Fruit fly (Drosophila melanogaster) whole organism, embryonic: ENCODE measurements around the gene Cyp12a5.

ENCODE experiments used
- B-H2 ChIP-seq: fragments of 200-800 bp; sonication (Bioruptor generic); optimal IDR thresholded peaks from 2 replicates; lab custom pipeline; 2018; ENCODE audit warnings: missing biosample characterization, mild to moderate bottlenecking, missing genetic modification characterization
- BEAF-32 ChIP-seq: fragments of 200-800 bp; sonication (Bioruptor generic); optimal IDR thresholded peaks from 3 replicates; lab custom pipeline; 2017; ENCODE audit warnings: missing biosample characterization, missing genetic modification characterization, mild to moderate bottlenecking, moderate library complexity, missing genetic modification reagents
- CG10147 ChIP-seq: fragments of 200-800 bp; sonication (Bioruptor generic); optimal IDR thresholded peaks from 2 replicates; lab custom pipeline; 2019; ENCODE audit warnings: missing biosample characterization, mild to moderate bottlenecking, missing genetic modification characterization, moderate library complexity
- CG10209 ChIP-seq: fragments of 200-800 bp; sonication (Bioruptor generic); optimal IDR thresholded peaks from 3 replicates; lab custom pipeline; 2017; ENCODE audit warnings: missing biosample characterization, mild to moderate bottlenecking, missing genetic modification characterization, missing genetic modification reagents
- CG10959 ChIP-seq: fragments of 200-800 bp; sonication (Bioruptor generic); IDR thresholded peaks from 2 replicates; pipeline ENCODE4 v1.3.6; 2022; ENCODE audit warnings: missing biosample characterization, missing genetic modification characterization
- CG12071 ChIP-seq: fragments of 200-800 bp; sonication (Bioruptor generic); optimal IDR thresholded peaks from 3 replicates; lab custom pipeline; 2018; ENCODE audit warnings: missing biosample characterization, mild to moderate bottlenecking, missing genetic modification characterization
- CG13287 ChIP-seq: fragments of 200-800 bp; sonication (Bioruptor generic); IDR thresholded peaks from 2 replicates; pipeline ENCODE4 v1.3.6; 2022; ENCODE audit warnings: missing biosample characterization, missing genetic modification characterization; ENCODE audit not compliant: partially characterized antibody
- CG14014 ChIP-seq: fragments of 200-800 bp; sonication (Bioruptor generic); IDR thresholded peaks from 2 replicates; pipeline ENCODE4 v1.3.6; 2022; ENCODE audit warnings: missing biosample characterization, missing genetic modification characterization
- CG17568 ChIP-seq: fragments of 200-800 bp; sonication (Bioruptor generic); optimal IDR thresholded peaks from 2 replicates; lab custom pipeline; 2018; ENCODE audit warnings: missing biosample characterization, mild to moderate bottlenecking, missing genetic modification characterization, moderate library complexity
- CG18262 ChIP-seq: fragments of 200-800 bp; optimal IDR thresholded peaks from 3 replicates; lab custom pipeline; 2019; ENCODE audit warnings: missing biosample characterization, mild to moderate bottlenecking, missing genetic modification characterization, moderate library complexity
- CG18764 ChIP-seq: fragments of 200-800 bp; sonication (Bioruptor generic); optimal IDR thresholded peaks from 3 replicates; lab custom pipeline; 2016; ENCODE audit warnings: missing biosample characterization, missing genetic modification characterization
- CG34224 ChIP-seq: fragments of 200-800 bp; sonication (Bioruptor generic); IDR thresholded peaks from 3 replicates; pipeline ENCODE4 v1.3.6; 2022; ENCODE audit warnings: missing biosample characterization, missing genetic modification characterization; ENCODE audit not compliant: partially characterized antibody
- CG5953 ChIP-seq: fragments of 200-800 bp; sonication (Bioruptor generic); IDR thresholded peaks from 2 replicates; pipeline ENCODE4 v1.3.6; 2022; ENCODE audit warnings: missing biosample characterization, missing genetic modification characterization
- CG6683 ChIP-seq: fragments of 200-800 bp; sonication (Bioruptor generic); optimal IDR thresholded peaks from 2 replicates; lab custom pipeline; 2017; ENCODE audit warnings: missing biosample characterization, mild to moderate bottlenecking, missing genetic modification characterization, missing genetic modification reagents
- CG7271 ChIP-seq: fragments of 200-800 bp; sonication (Bioruptor generic); optimal IDR thresholded peaks from 2 replicates; lab custom pipeline; 2018; ENCODE audit warnings: missing biosample characterization, mild to moderate bottlenecking, missing genetic modification characterization, moderate library complexity
- D19B ChIP-seq: fragments of 200-800 bp; sonication (Bioruptor generic); optimal IDR thresholded peaks from 2 replicates; lab custom pipeline; 2017; ENCODE audit warnings: missing biosample characterization, mild to moderate bottlenecking, missing genetic modification characterization
- Dp ChIP-seq: fragments of 200-800 bp; sonication (Bioruptor generic); optimal IDR thresholded peaks from 2 replicates; lab custom pipeline; 2018; ENCODE audit warnings: missing biosample characterization, mild to moderate bottlenecking, missing genetic modification characterization, moderate library complexity
- Hmr ChIP-seq: fragments of 200-800 bp; sonication (Bioruptor generic); optimal IDR thresholded peaks from 3 replicates; lab custom pipeline; 2017; ENCODE audit warnings: mild to moderate bottlenecking, missing biosample characterization, missing genetic modification reagents, missing genetic modification characterization
- Lim3 ChIP-seq: fragments of 200-800 bp; sonication (Bioruptor generic); IDR thresholded peaks from 2 replicates; pipeline ENCODE4 v1.3.6; 2022; ENCODE audit warnings: missing biosample characterization, missing genetic modification characterization
- Myb ChIP-seq: fragments of 200-800 bp; sonication (Bioruptor generic); optimal IDR thresholded peaks from 2 replicates; lab custom pipeline; 2016; ENCODE audit warnings: missing biosample characterization, missing genetic modification characterization
- Neu2 ChIP-seq: fragments of 200-800 bp; sonication (Bioruptor generic); optimal IDR thresholded peaks from 3 replicates; lab custom pipeline; 2016; ENCODE audit warnings: missing biosample characterization, missing genetic modification characterization, borderline replicate concordance
- Nf-YB ChIP-seq: fragments of 200-800 bp; sonication (Bioruptor generic); optimal IDR thresholded peaks from 3 replicates; lab custom pipeline; 2019; ENCODE audit warnings: missing biosample characterization, mild to moderate bottlenecking, missing genetic modification characterization, moderate library complexity
- Scr ChIP-seq: fragments of 200-800 bp; sonication (Bioruptor generic); IDR thresholded peaks from 2 replicates; pipeline ENCODE4 v1.3.6; 2022; ENCODE audit warnings: missing biosample characterization, missing genetic modification characterization; ENCODE audit not compliant: partially characterized antibody
- Spps ChIP-seq: fragments of 200-800 bp; sonication (Bioruptor generic); optimal IDR thresholded peaks from 2 replicates; lab custom pipeline; 2018; ENCODE audit warnings: missing biosample characterization, mild to moderate bottlenecking, missing genetic modification characterization
- Sry-δ ChIP-seq: fragments of 200-800 bp; sonication (Bioruptor generic); optimal IDR thresholded peaks from 2 replicates; lab custom pipeline; 2016; ENCODE audit warnings: missing biosample characterization, missing genetic modification characterization
- Xbp1 ChIP-seq: fragments of 200-800 bp; sonication (Bioruptor generic); optimal IDR thresholded peaks from 3 replicates; lab custom pipeline; 2016; ENCODE audit warnings: missing biosample characterization, mild to moderate bottlenecking, missing genetic modification characterization
- Xrp1 ChIP-seq: fragments of 200-800 bp; sonication (Bioruptor generic); IDR thresholded peaks from 2 replicates; pipeline ENCODE4 v1.3.6; 2022; ENCODE audit warnings: missing biosample characterization, missing genetic modification characterization
- aop ChIP-seq: fragments of 200-800 bp; sonication (Bioruptor generic); IDR thresholded peaks from 2 replicates; pipeline ENCODE4 v1.3.6; 2022; ENCODE audit warnings: missing biosample characterization, missing genetic modification characterization
- bowl ChIP-seq: fragments of 200-800 bp; sonication (Bioruptor generic); IDR thresholded peaks from 2 replicates; pipeline ENCODE4 v1.3.6; 2022; ENCODE audit warnings: missing biosample characterization, missing genetic modification characterization
- crol ChIP-seq: fragments of 200-800 bp; sonication (Bioruptor generic); IDR thresholded peaks from 2 replicates; pipeline ENCODE4 v1.3.6; 2022; ENCODE audit warnings: missing biosample characterization, missing genetic modification characterization
- dysf ChIP-seq: fragments of 200-800 bp; sonication (Bioruptor generic); IDR thresholded peaks from 3 replicates; pipeline ENCODE4 v1.3.6; 2022; ENCODE audit warnings: missing biosample characterization, missing genetic modification characterization
- grau ChIP-seq: fragments of 200-800 bp; optimal IDR thresholded peaks from 3 replicates; lab custom pipeline; 2019; ENCODE audit warnings: missing biosample characterization, mild to moderate bottlenecking, missing genetic modification characterization, moderate library complexity
- jing ChIP-seq: fragments of 200-800 bp; sonication (Bioruptor generic); optimal IDR thresholded peaks from 2 replicates; lab custom pipeline; 2018; ENCODE audit warnings: missing biosample characterization, mild to moderate bottlenecking, missing genetic modification characterization
- klu ChIP-seq: fragments of 200-800 bp; sonication (Bioruptor generic); IDR thresholded peaks from 2 replicates; pipeline ENCODE4 v1.3.6; 2022; ENCODE audit warnings: missing biosample characterization, missing genetic modification characterization
- luna ChIP-seq: fragments of 200-800 bp; sonication (Bioruptor generic); optimal IDR thresholded peaks from 2 replicates; lab custom pipeline; 2016; ENCODE audit warnings: missing biosample characterization, missing genetic modification characterization
- mirr ChIP-seq: fragments of 200-800 bp; sonication (Bioruptor generic); optimal IDR thresholded peaks from 3 replicates; lab custom pipeline; 2018; ENCODE audit warnings: missing biosample characterization, mild to moderate bottlenecking, missing genetic modification characterization
- nom ChIP-seq: fragments of 200-800 bp; sonication (Bioruptor generic); optimal IDR thresholded peaks from 2 replicates; lab custom pipeline; 2017; ENCODE audit warnings: missing biosample characterization, missing genetic modification characterization, mild to moderate bottlenecking, moderate library complexity, missing genetic modification reagents
- pita ChIP-seq: fragments of 200-800 bp; sonication (Bioruptor generic); optimal IDR thresholded peaks from 2 replicates; lab custom pipeline; 2017; ENCODE audit warnings: missing biosample characterization, mild to moderate bottlenecking, missing genetic modification characterization
- ranshi ChIP-seq: fragments of 200-800 bp; sonication (Bioruptor generic); IDR thresholded peaks from 2 replicates; pipeline ENCODE4 v1.3.6; 2022; ENCODE audit warnings: missing biosample characterization, missing genetic modification characterization
- row ChIP-seq: fragments of 200-800 bp; sonication (Bioruptor generic); IDR thresholded peaks from 3 replicates; pipeline ENCODE4 v1.3.6; 2022; ENCODE audit warnings: missing biosample characterization, missing genetic modification characterization
- sim ChIP-seq: fragments of 200-800 bp; sonication (Bioruptor generic); IDR thresholded peaks from 2 replicates; pipeline ENCODE4 v1.3.6; 2022; ENCODE audit warnings: missing biosample characterization, missing genetic modification characterization
- slbo ChIP-seq: fragments of 200-800 bp; sonication (Bioruptor generic); IDR thresholded peaks from 2 replicates; pipeline ENCODE4 v1.3.6; 2022; ENCODE audit warnings: missing biosample characterization, missing genetic modification characterization
- sob ChIP-seq: fragments of 200-800 bp; sonication (Bioruptor generic); IDR thresholded peaks from 2 replicates; pipeline ENCODE4 v1.3.6; 2022; ENCODE audit warnings: missing biosample characterization, missing genetic modification characterization
- sqz ChIP-seq: fragments of 200-800 bp; sonication (Bioruptor generic); optimal IDR thresholded peaks from 3 replicates; lab custom pipeline; 2018; ENCODE audit warnings: missing biosample characterization, mild to moderate bottlenecking, missing genetic modification characterization
- stwl ChIP-seq: fragments of 200-800 bp; sonication (Bioruptor generic); optimal IDR thresholded peaks from 3 replicates; lab custom pipeline; 2018; ENCODE audit warnings: missing biosample characterization, mild to moderate bottlenecking, missing genetic modification characterization, moderate library complexity
- tgo ChIP-seq: fragments of 200-800 bp; sonication (Bioruptor generic); IDR thresholded peaks from 3 replicates; pipeline ENCODE4 v1.3.6; 2022; ENCODE audit warnings: missing biosample characterization, missing genetic modification characterization
- tna ChIP-seq: fragments of 200-800 bp; sonication (Bioruptor generic); IDR thresholded peaks from 2 replicates; pipeline ENCODE4 v1.3.6; 2022; ENCODE audit warnings: missing biosample characterization, missing genetic modification characterization; ENCODE audit not compliant: partially characterized antibody
- wor ChIP-seq: fragments of 200-800 bp; sonication (Bioruptor generic); IDR thresholded peaks from 2 replicates; pipeline ENCODE4 v1.3.6; 2022; ENCODE audit warnings: missing biosample characterization, missing genetic modification characterization
- zfh1 ChIP-seq: fragments of 200-800 bp; sonication (Bioruptor generic); IDR thresholded peaks from 3 replicates; pipeline ENCODE4 v1.3.6; 2022; ENCODE audit warnings: missing biosample characterization, missing genetic modification characterization

The Cyp12a5 gene

DNA sequence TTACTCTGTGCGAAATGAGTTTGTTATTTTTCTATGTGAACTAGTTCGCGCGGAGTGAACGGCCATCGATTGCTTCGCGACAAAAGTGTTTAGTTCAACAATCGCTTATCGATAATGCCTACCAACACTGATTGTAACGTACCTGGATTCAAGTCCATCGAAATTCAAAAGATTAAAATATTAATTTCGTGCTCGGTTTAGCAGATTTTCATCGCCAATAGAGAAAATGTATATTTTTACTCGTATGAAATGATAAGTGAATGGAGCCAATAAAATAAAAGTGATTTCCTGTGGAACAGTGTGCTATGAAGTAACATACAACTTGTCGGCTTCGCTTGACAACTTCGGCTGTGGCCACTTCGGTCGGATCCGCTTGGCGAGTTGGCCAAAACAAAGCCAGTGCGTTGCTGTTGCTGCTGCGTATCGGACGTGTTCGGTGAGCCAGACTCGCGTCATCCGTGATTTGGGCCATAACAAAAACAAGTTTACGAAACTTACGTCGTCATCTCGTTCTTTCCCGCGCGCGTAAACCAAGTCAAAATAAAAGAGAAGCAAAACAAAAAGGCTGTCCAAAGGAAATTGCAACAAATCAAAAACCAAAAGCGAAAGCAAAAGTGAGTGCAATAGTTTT is 47.9 kb downstream of the Cyp12a5 start, which contains the start of the genes CG5555 and myd (continued):
- TF ChIP-seq mirr (GFP tag; lab: Kevin White, UChicago) (peak; percentile 21), sim (no peak), jing (GFP tag; lab: Kevin White, UChicago) (no peak), Myb (GFP tag; lab: Kevin White, UChicago) (peak; percentile 90), bowl (GFP tag; lab: Robert Waterston, UW) (peak; percentile 19; the same call in 1 of the 2 replicates), ranshi (peak; percentile 30; the same call in 1 of the 2 replicates), dysf (GFP tag; lab: Robert Waterston, UW) (peak; percentile 48; the same call in 2 of the 3 replicates), CG18262 (peak; percentile 11), klu (GFP tag; lab: Robert Waterston, UW) (peak; percentile 34; the same call in 1 of the 2 replicates), Xrp1 (GFP tag; lab: Robert Waterston, UW) (peak; percentile 27; the same call in 1 of the 2 replicates), B-H2 (GFP tag; lab: Kevin White, UChicago) (peak; percentile 59), CG10209 (peak; percentile 8), Scr (GFP tag; lab: Robert Waterston, UW) (peak; percentile 77), CG13287 (GFP tag; lab: Robert Waterston, UW) (peak; percentile 86), Dp (GFP tag; lab: Kevin White, UChicago) (peak; percentile 80), CG6683 (no peak), sob (peak; percentile 64; the same call in 1 of the 2 replicates), CG18764 (GFP tag; lab: Kevin White, UChicago) (no peak), grau (peak; percentile 66), CG14014 (GFP tag; lab: Robert Waterston, UW) (peak; percentile 56; the same call in 1 of the 2 replicates), CG10959 (GFP tag; lab: Robert Waterston, UW) (no peak), sqz (GFP tag; lab: Kevin White, UChicago) (no peak), Nf-YB (GFP tag; lab: Kevin White, UChicago) (peak; percentile 16), CG5953 (GFP tag; lab: Robert Waterston, UW) (no peak), tgo (GFP tag; lab: Robert Waterston, UW) (peak; percentile 35; the same call in 2 of the 3 replicates), crol (GFP tag; lab: Robert Waterston, UW) (no peak), pita (no peak), Xbp1 (GFP tag; lab: Kevin White, UChicago) (peak; percentile 38), BEAF-32 (GFP tag; lab: Kevin White, UChicago) (peak; percentile 67), wor (GFP tag; lab: Robert Waterston, UW) (no peak), CG17568 (GFP tag; lab: Kevin White, UChicago) (no peak), tna (GFP tag; lab: Robert Waterston, UW) (peak; percentile 85), luna (GFP tag; lab: Kevin White, UChicago) (no peak), Lim3 (GFP tag; lab: Robert Waterston, UW) (no peak), CG34224 (GFP tag; lab: Robert Waterston, UW) (peak; percentile 82), row (peak; percentile 47; the same call in 1 of the 3 replicates), nom (GFP tag; lab: Kevin White, UChicago) (no peak), Hmr (GFP tag; lab: Kevin White, UChicago) (peak; percentile 60), slbo (peak; percentile 51; the same call in 1 of the 2 replicates), CG12071 (GFP tag; lab: Kevin White, UChicago) (no peak), aop (no peak), D19B (GFP tag; lab: Kevin White, UChicago) (no peak), Spps (tag; lab: Kevin White, UChicago) (no peak), stwl (tag; lab: Kevin White, UChicago) (peak; percentile 92), zfh1 (GFP tag; lab: Robert Waterston, UW) (0 out of 3 replicates have a peak, but pooled peaks have one; percentile 43), CG7271 (tag; lab: Kevin White, UChicago) (no peak), Neu2 (GFP tag; lab: Kevin White, UChicago) (no peak), CG10147 (peak; percentile 0), Sry-δ (GFP tag; lab: Kevin White, UChicago) (peak; percentile 53)
